Worm (Caenorhabditis elegans): ENCODE data around the gene amt-2.

The amt-2 gene

ce11 chrIV:13052568-13052967, 10.4 kb downstream of the amt-2 start, which contains the start of gene F49E11.7:
Gene F49E11.7, plus strand, starts transcription at chrIV:13052868.
- TF ChIP-seq T22C8.4 (GFP tag; IDR thresholded peaks at IDR 0.05) (no peak), tab-1 (GFP tag; IDR thresholded peaks at IDR 0.05) (no peak), flt-1 (GFP tag; IDR thresholded peaks at IDR 0.05) (no peak), ztf-29 (GFP tag; IDR thresholded peaks at IDR 0.05) (no peak), med-1 (GFP tag; optimal IDR thresholded peaks at IDR 0.05; ENCODE audit: insufficient read depth) (no peak), ref-1 (GFP tag; conservative IDR thresholded peaks at IDR 0.05) (no peak), ztf-23 (GFP tag; IDR thresholded peaks at IDR 0.05) (no peak), klf-2 (GFP tag; conservative IDR thresholded peaks at IDR 0.05) (no peak), cog-1 (tag; optimal IDR thresholded peaks at IDR 0.05) (no peak)

ce11 chrIV:13056026-13056425, 13.8 kb downstream of the amt-2 start, which contains the start of gene scl-1:
Gene scl-1, plus strand, starts transcription at chrIV:13056326.
- TF ChIP-seq T22C8.4 (GFP tag; IDR thresholded peaks at IDR 0.05) (no peak), ztf-29 (GFP tag; IDR thresholded peaks at IDR 0.05) (no peak), klf-2 (GFP tag; conservative IDR thresholded peaks at IDR 0.05) (no peak), tab-1 (GFP tag; IDR thresholded peaks at IDR 0.05) (no peak), med-1 (GFP tag; optimal IDR thresholded peaks at IDR 0.05; ENCODE audit: insufficient read depth) (no peak), flt-1 (GFP tag; IDR thresholded peaks at IDR 0.05) (no peak), cog-1 (tag; optimal IDR thresholded peaks at IDR 0.05) (no peak), ztf-23 (GFP tag; IDR thresholded peaks at IDR 0.05) (no peak), ref-1 (GFP tag; conservative IDR thresholded peaks at IDR 0.05) (no peak)

DNA sequence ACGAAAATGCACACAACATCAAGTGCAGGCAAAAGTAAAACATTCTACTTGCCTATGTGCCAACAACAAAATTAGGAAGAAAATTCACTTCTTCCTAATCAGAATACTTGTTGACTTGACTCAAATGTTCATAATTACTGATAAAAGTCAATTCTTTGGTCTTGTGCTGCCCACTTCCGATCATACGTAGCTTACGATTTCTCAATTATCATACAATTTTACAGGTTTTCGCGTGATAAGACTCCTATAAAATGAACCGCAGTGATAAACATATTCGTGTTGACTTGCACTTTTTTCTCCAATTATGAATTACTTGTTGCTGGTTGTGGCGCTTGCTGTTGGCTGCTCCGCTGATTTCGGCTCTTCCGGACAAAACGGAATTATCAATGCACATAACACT, 15.2 kb downstream of the amt-2 start, which contains the start of gene scl-2:
Gene scl-2, plus strand, starts transcription at position 293 of the 400 bp plus-strand sequence.
- no peak for TF ChIP-seq med-1 (GFP tag; optimal IDR thresholded peaks at IDR 0.05; ENCODE audit: insufficient read depth)
- TF ChIP-seq klf-2 (GFP tag; conservative IDR thresholded peaks at IDR 0.05) = no peak
- TF ChIP-seq ztf-23 (GFP tag; IDR thresholded peaks at IDR 0.05) = no peak
- TF ChIP-seq T22C8.4 (GFP tag; IDR thresholded peaks at IDR 0.05) = no peak
- TF ChIP-seq flt-1 (GFP tag; IDR thresholded peaks at IDR 0.05) = no peak
- no peak for TF ChIP-seq cog-1 (tag; optimal IDR thresholded peaks at IDR 0.05)

DNA sequence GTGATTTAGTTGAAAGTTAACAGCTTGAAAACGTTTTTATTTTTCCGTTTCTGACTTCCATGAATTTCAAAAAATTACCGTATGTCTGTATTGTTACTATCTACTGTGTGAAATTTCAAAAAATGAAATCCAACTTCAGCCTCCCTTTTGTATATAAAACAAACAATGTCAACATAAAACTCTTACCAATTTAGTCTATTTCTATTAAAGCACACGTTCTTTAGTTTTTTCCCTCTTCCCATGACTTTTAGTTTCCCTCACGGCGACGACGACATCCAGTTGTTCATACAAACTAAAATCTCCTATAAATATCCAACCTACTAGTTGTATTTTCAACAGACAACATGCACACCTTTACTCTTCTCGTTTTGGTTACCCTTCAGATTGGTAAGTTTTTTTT, 17.1 kb downstream of the amt-2 start, which contains the start of gene scl-3:
Gene scl-3, plus strand, starts transcription at position 301 of the 400 bp plus-strand sequence.
- TF ChIP-seq flt-1 (GFP tag; IDR thresholded peaks at IDR 0.05) (no peak), T22C8.4 (GFP tag; IDR thresholded peaks at IDR 0.05) (no peak), klf-2 (GFP tag; conservative IDR thresholded peaks at IDR 0.05) (no peak), ztf-29 (GFP tag; IDR thresholded peaks at IDR 0.05) (no peak), med-1 (GFP tag; optimal IDR thresholded peaks at IDR 0.05; ENCODE audit: insufficient read depth) (no peak), tab-1 (GFP tag; IDR thresholded peaks at IDR 0.05) (no peak), cog-1 (tag; optimal IDR thresholded peaks at IDR 0.05) (no peak), ref-1 (GFP tag; conservative IDR thresholded peaks at IDR 0.05) (no peak), ztf-23 (GFP tag; IDR thresholded peaks at IDR 0.05) (no peak)

- TF ChIP-seq med-1 (GFP tag; optimal IDR thresholded peaks at IDR 0.05; ENCODE audit: insufficient read depth) (no peak), ztf-23 (GFP tag; IDR thresholded peaks at IDR 0.05) (no peak), ztf-29 (GFP tag; IDR thresholded peaks at IDR 0.05) (no peak)
These were observed 21.5 kb downstream of the amt-2 start, which contains the start of gene scl-5 for ce11 chrIV:13063714-13064113. Gene scl-5, plus strand, starts transcription at chrIV:13064014.

- TF ChIP-seq cog-1 (tag; optimal IDR thresholded peaks at IDR 0.05) = no peak
- TF ChIP-seq flt-1 (GFP tag; IDR thresholded peaks at IDR 0.05) = no peak
- no peak for TF ChIP-seq med-1 (GFP tag; optimal IDR thresholded peaks at IDR 0.05; ENCODE audit: insufficient read depth)
- no peak for TF ChIP-seq ref-1 (GFP tag; conservative IDR thresholded peaks at IDR 0.05)
- no peak for TF ChIP-seq ztf-23 (GFP tag; IDR thresholded peaks at IDR 0.05)
- TF ChIP-seq tab-1 (GFP tag; IDR thresholded peaks at IDR 0.05) = no peak
- TF ChIP-seq ztf-29 (GFP tag; IDR thresholded peaks at IDR 0.05) = no peak
- TF ChIP-seq T22C8.4 (GFP tag; IDR thresholded peaks at IDR 0.05) = no peak
- no peak for TF ChIP-seq klf-2 (GFP tag; conservative IDR thresholded peaks at IDR 0.05)
These were observed 23.9 kb downstream of the amt-2 start for ce11 chrIV:13066044-13066443.

ce11 chrIV:13067200-13067599, 25.0 kb downstream of the amt-2 start, which contains the start of gene col-131:
Gene col-131, minus strand, starts transcription at chrIV:13067300.
- no peak for TF ChIP-seq ref-1 (GFP tag; conservative IDR thresholded peaks at IDR 0.05)
- no peak for TF ChIP-seq ztf-23 (GFP tag; IDR thresholded peaks at IDR 0.05)
- TF ChIP-seq tab-1 (GFP tag; IDR thresholded peaks at IDR 0.05) = no peak
- TF ChIP-seq ztf-29 (GFP tag; IDR thresholded peaks at IDR 0.05) = no peak
- no peak for TF ChIP-seq T22C8.4 (GFP tag; IDR thresholded peaks at IDR 0.05)
- TF ChIP-seq med-1 (GFP tag; optimal IDR thresholded peaks at IDR 0.05; ENCODE audit: insufficient read depth) = no peak
- no peak for TF ChIP-seq klf-2 (GFP tag; conservative IDR thresholded peaks at IDR 0.05)

DNA sequence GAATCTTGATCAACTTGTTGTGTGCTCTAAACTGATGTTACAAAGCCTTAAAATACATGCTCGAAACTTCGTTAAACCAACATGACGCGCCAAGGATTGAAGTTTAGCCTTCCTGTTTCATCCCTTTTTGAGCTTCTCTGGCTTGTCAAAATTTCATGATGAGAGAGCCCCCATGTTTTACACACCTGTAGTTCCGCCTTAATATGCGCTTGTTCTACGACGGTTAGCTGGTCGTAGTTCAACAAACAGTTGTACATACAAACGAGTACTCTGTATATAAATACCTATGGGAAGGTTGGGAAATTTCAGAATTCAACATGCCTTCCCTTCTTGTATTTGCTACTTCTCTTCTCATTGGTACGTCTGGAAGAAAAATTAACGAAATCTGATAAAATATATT, 26.3 kb downstream of the amt-2 start, which contains the start of gene scl-6:
Gene scl-6, plus strand, starts transcription at position 301 of the 400 bp plus-strand sequence.
- TF ChIP-seq med-1 (GFP tag; optimal IDR thresholded peaks at IDR 0.05; ENCODE audit: insufficient read depth) (no peak), flt-1 (GFP tag; IDR thresholded peaks at IDR 0.05) (no peak), ztf-29 (GFP tag; IDR thresholded peaks at IDR 0.05) (no peak), ref-1 (GFP tag; conservative IDR thresholded peaks at IDR 0.05) (no peak), cog-1 (tag; optimal IDR thresholded peaks at IDR 0.05) (no peak), ztf-23 (GFP tag; IDR thresholded peaks at IDR 0.05) (no peak), klf-2 (GFP tag; conservative IDR thresholded peaks at IDR 0.05) (no peak), tab-1 (GFP tag; IDR thresholded peaks at IDR 0.05) (no peak), T22C8.4 (GFP tag; IDR thresholded peaks at IDR 0.05) (no peak)

DNA sequence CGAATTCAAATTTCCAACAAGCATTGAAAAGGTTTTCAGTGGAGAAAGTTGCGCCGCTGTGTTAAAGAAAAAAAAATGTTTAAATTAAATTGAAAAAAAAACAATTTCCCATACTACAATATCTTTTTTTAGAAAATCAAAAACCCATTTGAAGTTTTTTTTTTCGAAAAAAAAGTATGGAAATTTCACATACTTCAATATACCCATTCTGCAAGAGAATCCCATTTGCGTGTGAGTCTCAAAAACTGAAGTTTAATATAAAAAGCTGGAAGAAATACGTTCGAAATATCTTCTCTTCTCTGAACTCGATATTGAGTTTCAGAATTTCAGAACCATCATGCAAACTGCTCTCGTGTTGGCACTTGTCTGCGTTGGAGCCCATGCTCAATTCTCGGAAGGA, 28.0 kb downstream of the amt-2 start, which contains the start of gene scl-7:
Gene scl-7, plus strand, starts transcription at position 301 of the 400 bp plus-strand sequence.
- TF ChIP-seq T22C8.4 (GFP tag; IDR thresholded peaks at IDR 0.05) = no peak

- TF ChIP-seq ztf-29 (GFP tag; IDR thresholded peaks at IDR 0.05) = no peak
- no peak for TF ChIP-seq ref-1 (GFP tag; conservative IDR thresholded peaks at IDR 0.05)
- TF ChIP-seq med-1 (GFP tag; optimal IDR thresholded peaks at IDR 0.05; ENCODE audit: insufficient read depth) = no peak
- no peak for TF ChIP-seq flt-1 (GFP tag; IDR thresholded peaks at IDR 0.05)
- no peak for TF ChIP-seq T22C8.4 (GFP tag; IDR thresholded peaks at IDR 0.05)
- TF ChIP-seq tab-1 (GFP tag; IDR thresholded peaks at IDR 0.05) = no peak
- TF ChIP-seq klf-2 (GFP tag; conservative IDR thresholded peaks at IDR 0.05) = no peak
- no peak for TF ChIP-seq ztf-23 (GFP tag; IDR thresholded peaks at IDR 0.05)
- TF ChIP-seq cog-1 (tag; optimal IDR thresholded peaks at IDR 0.05) = no peak
These were observed 29.3 kb downstream of the amt-2 start, which contains the start of gene scl-8 for ce11 chrIV:13071445-13071844. Gene scl-8, plus strand, starts transcription at chrIV:13071745.
